Worm (Caenorhabditis elegans): ENCODE measurements around the gene W03C9.6.

Gene W03C9.6

ce11 chrII:11922757-11923538, 31.4 kb upstream of the W03C9.6 start:
- TF ChIP-seq ceh-34 (tag; optimal IDR thresholded peaks at IDR 0.05) (peak; percentile 1), dve-1 (tag; optimal IDR thresholded peaks at IDR 0.05) (peak; percentile 14), che-1 (tag; optimal IDR thresholded peaks at IDR 0.05) (no peak)

ce11 chrII:11923620-11924298, 30.5 kb upstream of the W03C9.6 start:
- TF ChIP-seq sdc-2 (tag; optimal IDR thresholded peaks at IDR 0.05): no peak
- peak; percentile 47 for TF ChIP-seq hlh-30 (tag; optimal IDR thresholded peaks at IDR 0.05; ENCODE audit: insufficient read depth)
- TF ChIP-seq dve-1 (tag; optimal IDR thresholded peaks at IDR 0.05): peak; percentile 29

DNA sequence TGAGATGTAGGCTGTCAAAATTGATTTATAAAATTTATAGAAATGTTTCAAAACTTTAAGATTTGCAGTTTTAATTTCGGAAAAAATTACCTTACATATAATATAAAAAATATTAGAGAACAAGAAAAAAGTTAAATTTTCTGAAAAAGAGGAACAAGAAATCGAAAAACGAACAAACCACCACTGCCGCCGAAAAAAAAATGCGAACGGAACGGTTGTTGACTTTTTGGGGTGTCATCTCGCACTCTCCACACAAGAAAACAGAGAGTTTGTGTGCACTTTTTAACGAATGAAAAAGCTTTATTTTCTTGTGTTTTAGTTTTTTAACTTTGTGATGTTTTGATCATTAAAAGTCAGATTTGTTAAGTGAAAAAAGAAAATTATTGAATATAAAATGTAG, 29.1 kb upstream of the W03C9.6 start:
- TF ChIP-seq pax-1 (tag; optimal IDR thresholded peaks at IDR 0.05) (no peak), K02D7.2 (tag; optimal IDR thresholded peaks at IDR 0.05) (no peak), sox-2 (GFP tag; IDR thresholded peaks at IDR 0.05) (no peak), ets-4 (tag; optimal IDR thresholded peaks at IDR 0.05) (no peak), fax-1 (tag; optimal IDR thresholded peaks at IDR 0.05) (no peak)

DNA sequence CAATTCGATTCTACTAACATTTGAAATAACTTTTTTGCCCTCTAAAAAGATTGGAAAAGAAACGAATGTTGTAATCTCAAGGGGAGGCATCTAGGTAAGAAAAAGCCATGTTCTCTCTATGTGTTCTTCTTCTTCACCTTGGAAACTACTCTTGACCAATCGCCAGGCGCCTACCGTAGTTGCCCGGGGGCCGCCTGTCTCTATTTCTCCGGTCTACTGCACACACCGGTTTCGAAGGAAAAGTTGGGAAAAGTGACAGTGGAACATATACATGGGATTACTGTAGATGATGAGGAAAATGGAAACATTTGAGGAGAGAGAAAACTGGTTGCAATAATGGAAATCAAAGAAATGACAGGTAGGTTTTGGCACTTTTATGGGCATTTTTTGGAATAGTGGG, 27.8 kb upstream of the W03C9.6 start:
- no peak for TF ChIP-seq pat-9 (tag; optimal IDR thresholded peaks at IDR 0.05)
- TF ChIP-seq hlh-13 (GFP tag; optimal IDR thresholded peaks at IDR 0.05): no peak
- TF ChIP-seq madf-2 (tag; optimal IDR thresholded peaks at IDR 0.05): no peak
- no peak for TF ChIP-seq ets-4 (tag; optimal IDR thresholded peaks at IDR 0.05)
- TF ChIP-seq pha-4 (tag; optimal IDR thresholded peaks at IDR 0.05): no peak
- TF ChIP-seq hlh-30 (tag; optimal IDR thresholded peaks at IDR 0.05; ENCODE audit: insufficient read depth): no peak
- TF ChIP-seq ceh-9 (tag; optimal IDR thresholded peaks at IDR 0.05): no peak
- TF ChIP-seq dmd-4 (tag; optimal IDR thresholded peaks at IDR 0.05; ENCODE audit: borderline replicate concordance): no peak
- no peak for TF ChIP-seq pha-2 (tag; optimal IDR thresholded peaks at IDR 0.05)
- no peak for TF ChIP-seq lim-6 (tag; optimal IDR thresholded peaks at IDR 0.05)
- no peak for TF ChIP-seq T23F11.4 (GFP tag; optimal IDR thresholded peaks at IDR 0.05)
- TF ChIP-seq rnt-1 (tag; optimal IDR thresholded peaks at IDR 0.05): no peak
- TF ChIP-seq che-1 (tag; optimal IDR thresholded peaks at IDR 0.05): no peak
- no peak for TF ChIP-seq F13H6.1 (tag; optimal IDR thresholded peaks at IDR 0.05)

ce11 chrII:11928752-11929151, 25.6 kb upstream of the W03C9.6 start:
- no peak for TF ChIP-seq che-1 (tag; optimal IDR thresholded peaks at IDR 0.05)
- TF ChIP-seq ttx-3 (tag; optimal IDR thresholded peaks at IDR 0.05): no peak
- no peak for TF ChIP-seq tbx-7 (tag; optimal IDR thresholded peaks at IDR 0.05)
- no peak for TF ChIP-seq unc-3 (GFP tag; conservative IDR thresholded peaks at IDR 0.05)
- no peak for TF ChIP-seq unc-3 (tag; optimal IDR thresholded peaks at IDR 0.05)
- no peak for TF ChIP-seq zip-5 (tag; optimal IDR thresholded peaks at IDR 0.05)
- no peak for TF ChIP-seq ceh-14 (tag; optimal IDR thresholded peaks at IDR 0.05)
- TF ChIP-seq ceh-18 (tag; optimal IDR thresholded peaks at IDR 0.05): no peak
- TF ChIP-seq pha-2 (tag; optimal IDR thresholded peaks at IDR 0.05): no peak
- no peak for TF ChIP-seq gmeb-2 (tag; optimal IDR thresholded peaks at IDR 0.05)
- no peak for TF ChIP-seq hlh-8 (tag; optimal IDR thresholded peaks at IDR 0.05)
- TF ChIP-seq fkh-10 (GFP tag; optimal IDR thresholded peaks at IDR 0.05): no peak
- no peak for TF ChIP-seq pax-1 (tag; optimal IDR thresholded peaks at IDR 0.05)
- TF ChIP-seq elt-4 (tag; optimal IDR thresholded peaks at IDR 0.05): no peak
- no peak for TF ChIP-seq ceh-30 (tag; optimal IDR thresholded peaks at IDR 0.05)
- TF ChIP-seq unc-86 (tag; optimal IDR thresholded peaks at IDR 0.05): no peak
- no peak for TF ChIP-seq C38D4.7 (GFP tag; optimal IDR thresholded peaks at IDR 0.05)
